Worm (Caenorhabditis elegans) whole organism, L4 larva: ENCODE data around the gene asp-1.

ENCODE experiments used
- F10B5.3 ChIP-seq: sonication (generic microtip); optimal IDR thresholded peaks from 2 replicates; lab custom pipeline; 2016; ENCODE audit warnings: mild to moderate bottlenecking, missing genetic modification characterization, missing compliant biosample characterization
- R02D3.7 ChIP-seq: fragments of 150-350 bp; sonication (generic microtip); optimal IDR thresholded peaks from 3 replicates; lab custom pipeline; 2014; ENCODE audit warnings: missing biosample characterization, missing genetic modification characterization
- Y48G9A.11 ChIP-seq: fragments of 200-800 bp; sonication (Bioruptor generic); IDR thresholded peaks from 2 replicates; pipeline ENCODE4 v1.3.6; 2022; ENCODE audit warnings: missing genetic modification reagents, missing genetic modification characterization, missing compliant biosample characterization
- Y75B8A.6 ChIP-seq: fragments of 200-800 bp; sonication (Bioruptor generic); IDR thresholded peaks from 2 replicates; pipeline ENCODE4 v1.3.6; 2022; ENCODE audit warnings: missing genetic modification reagents, missing genetic modification characterization, missing compliant biosample characterization
- aha-1 ChIP-seq: fragments of 150-350 bp; peaks from one replicate; lab custom pipeline; 2014; ENCODE audit warnings: missing biosample characterization, missing genetic modification characterization
- ama-1 ChIP-seq: fragments of 150-350 bp; optimal IDR thresholded peaks from 2 replicates; lab custom pipeline; 2014; ENCODE audit warnings: inconsistent platforms, mixed read lengths
- ceh-20 ChIP-seq: fragments of 200-800 bp; sonication (Bioruptor generic); IDR thresholded peaks from 2 replicates; pipeline ENCODE4 v1.3.6; 2022; ENCODE audit warnings: missing genetic modification reagents, missing genetic modification characterization, missing compliant biosample characterization
- ctbp-1 ChIP-seq: fragments of 200-800 bp; sonication (Bioruptor generic); IDR thresholded peaks from 2 replicates; pipeline ENCODE4 v1.3.6; 2022; ENCODE audit warnings: missing genetic modification reagents, missing genetic modification characterization, missing compliant biosample characterization
- daf-16 ChIP-seq, 3 experiments: sonication (generic microtip); optimal IDR thresholded peaks; 2 replicates each; lab custom pipeline; 2016 to 2017; ENCODE audit warnings: missing genetic modification characterization in 3 of 3, missing genetic modification reagents in 3 of 3, mild to moderate bottlenecking in 2 of 3, missing compliant biosample characterization in 2 of 3, missing biosample characterization in 1 of 3, moderate library complexity in 1 of 3
- dmd-9 ChIP-seq: fragments of 200-800 bp; sonication (Bioruptor generic); IDR thresholded peaks from 2 replicates; pipeline ENCODE4 v1.3.6; 2022; ENCODE audit warnings: missing genetic modification reagents, missing genetic modification characterization, missing compliant biosample characterization
- dve-1 ChIP-seq: sonication (generic microtip); optimal IDR thresholded peaks from 2 replicates; lab custom pipeline; 2017; ENCODE audit warnings: antibody characterized with exemption, mild to moderate bottlenecking, missing genetic modification characterization, missing compliant biosample characterization; ENCODE audit not compliant: insufficient read depth
- hmg-1.1 ChIP-seq: fragments of 200-800 bp; sonication (Bioruptor generic); IDR thresholded peaks from 2 replicates; pipeline ENCODE4 v1.3.6; 2022; ENCODE audit warnings: missing genetic modification reagents, missing genetic modification characterization, missing compliant biosample characterization
- lin-15B ChIP-seq: fragments of 150-350 bp; sonication (generic microtip); optimal IDR thresholded peaks from 3 replicates; lab custom pipeline; 2014; ENCODE audit warnings: missing biosample characterization, missing genetic modification characterization
- lin-39 ChIP-seq: fragments of 150-350 bp; optimal IDR thresholded peaks from 2 replicates; lab custom pipeline; 2014; ENCODE audit warnings: missing biosample characterization, missing genetic modification reagents, missing genetic modification characterization
- lsy-2 ChIP-seq, 2 experiments: fragments of 150-350 bp in 1 of 2; sonication (generic microtip) in 1 of 2; optimal IDR thresholded peaks; 2 replicates each; lab custom pipeline; 2014 to 2017; ENCODE audit warnings: missing biosample characterization in 2 of 2, missing genetic modification characterization in 2 of 2
- mep-1 ChIP-seq: fragments of 150-350 bp; sonication (generic microtip); optimal IDR thresholded peaks from 3 replicates; lab custom pipeline; 2014; ENCODE audit warnings: missing biosample characterization, missing genetic modification characterization
- mes-2 ChIP-seq: sonication (generic microtip); optimal IDR thresholded peaks from 2 replicates; lab custom pipeline; 2016; ENCODE audit warnings: missing genotype, mild to moderate bottlenecking, missing genetic modification characterization, missing compliant biosample characterization; ENCODE audit not compliant: poor library complexity, severe bottlenecking
- nhr-11 ChIP-seq: fragments of 150-350 bp; optimal IDR thresholded peaks from 2 replicates; lab custom pipeline; 2014; ENCODE audit warnings: missing biosample characterization, missing genetic modification characterization
- nhr-237 ChIP-seq: sonication (generic microtip); optimal IDR thresholded peaks from 2 replicates; lab custom pipeline; 2017; ENCODE audit warnings: missing biosample characterization, missing genetic modification characterization
- nhr-25 ChIP-seq: sonication (generic microtip); optimal IDR thresholded peaks from 2 replicates; lab custom pipeline; 2017; ENCODE audit warnings: missing genetic modification characterization, mild to moderate bottlenecking, missing compliant biosample characterization, antibody characterized with exemption, moderate library complexity, borderline replicate concordance; ENCODE audit not compliant: insufficient read depth
- nhr-28 ChIP-seq: fragments of 150-350 bp; optimal IDR thresholded peaks from 2 replicates; lab custom pipeline; 2014; ENCODE audit warnings: missing biosample characterization, missing genetic modification characterization
- nhr-77 ChIP-seq: fragments of 150-350 bp; optimal IDR thresholded peaks from 2 replicates; lab custom pipeline; 2014; ENCODE audit warnings: missing biosample characterization, missing genetic modification characterization
- pha-4 ChIP-seq, 2 experiments: fragments of 150-350 bp in 1 of 2; fragments of 200-800 bp in 1 of 2; sonication (Bioruptor generic) in 1 of 2; IDR thresholded peaks in 1 of 2; optimal IDR thresholded peaks in 1 of 2; 2 replicates each; pipeline versions ENCODE4 v1.3.6 to Lab custom; 2014 to 2022; ENCODE audit warnings: missing genetic modification characterization in 2 of 2, missing genetic modification reagents in 2 of 2, missing biosample characterization in 1 of 2, missing compliant biosample characterization in 1 of 2
- rbr-2 ChIP-seq: sonication (generic microtip); optimal IDR thresholded peaks from 2 replicates; lab custom pipeline; 2016; ENCODE audit warnings: missing genotype, missing genetic modification characterization, missing compliant biosample characterization
- set-16 ChIP-seq: fragments of 200-800 bp; sonication (Bioruptor generic); IDR thresholded peaks from 2 replicates; pipeline ENCODE4 v1.3.6; 2022; ENCODE audit warnings: missing genetic modification reagents, missing genetic modification characterization, missing compliant biosample characterization
- snpc-4 ChIP-seq: fragments of 150-350 bp; optimal IDR thresholded peaks from 2 replicates; lab custom pipeline; 2014; ENCODE audit warnings: missing biosample characterization, missing genetic modification characterization
- unc-130 ChIP-seq: sonication (generic microtip); optimal IDR thresholded peaks from 2 replicates; lab custom pipeline; 2016; ENCODE audit warnings: missing genetic modification reagents, missing genetic modification characterization, missing compliant biosample characterization

asp-1 gene

ce11 chrV:19001016-19001415 lies 49.5 kb downstream of the asp-1 start, which contains the start of gene Y39B6A.34:
Y39B6A.34 (plus strand) TSS chrV:19001018.
- TF ChIP-seq nhr-25 (tag; lab: Kevin White, UChicago) = no peak
- TF ChIP-seq lsy-2 (tag; optimal IDR thresholded peaks at IDR 0.05; lab: Kevin White, UChicago) = peak in 1 of 2 experiments; percentile 28
- peak; percentile 33 for TF ChIP-seq rbr-2 (tag; lab: Kevin White, UChicago)
- peak; percentile 48 for TF ChIP-seq mes-2
- peak in 1 of 2 experiments; percentile 9 for TF ChIP-seq daf-16 (GFP tag; optimal IDR thresholded peaks at IDR 0.05; lab: Kevin White, UChicago)
- no peak for TF ChIP-seq daf-16 (tag; optimal IDR thresholded peaks at IDR 0.05; lab: Kevin White, UChicago)
- TF ChIP-seq ama-1 (lab: Kevin White, UChicago) = peak; percentile 17
- no peak for TF ChIP-seq snpc-4 (tag; lab: Kevin White, UChicago)
- peak; percentile 30 for TF ChIP-seq nhr-77
- TF ChIP-seq F10B5.3 (tag; lab: Kevin White, UChicago) = peak; percentile 27
- 0 out of 2 replicates have a peak, but pooled peaks have one; percentile 13 for TF ChIP-seq Y48G9A.11 (GFP tag; lab: Robert Waterston, UW)
- TF ChIP-seq dve-1 (tag; lab: Kevin White, UChicago) = peak; percentile 2
- TF ChIP-seq mep-1 (tag; lab: Kevin White, UChicago) = peak; percentile 45
- peak; percentile 37; the same call in 1 of the 2 replicates for TF ChIP-seq set-16
- peak; percentile 61 for TF ChIP-seq aha-1 (tag; lab: Kevin White, UChicago)
- TF ChIP-seq pha-4 (GFP tag; IDR thresholded peaks at IDR 0.05; lab: Robert Waterston, UW) = peak; percentile 30; the same call in 1 of the 2 replicates
- TF ChIP-seq pha-4 (tag; optimal IDR thresholded peaks at IDR 0.05; lab: Kevin White, UChicago) = no peak
- peak; percentile 7 for TF ChIP-seq nhr-28 (tag; lab: Kevin White, UChicago)
- no peak for TF ChIP-seq dmd-9 (GFP tag; lab: Robert Waterston, UW)
- TF ChIP-seq R02D3.7 (tag; lab: Kevin White, UChicago) = no peak
- TF ChIP-seq, all 104 proteins: peak for 14

- TF ChIP-seq Y75B8A.6 (GFP tag; lab: Robert Waterston, UW) (0 out of 2 replicates have a peak, but pooled peaks have one; percentile 43), ctbp-1 (GFP tag; lab: Robert Waterston, UW) (no peak), lin-15B (tag; lab: Kevin White, UChicago) (no peak), ceh-20 (GFP tag; lab: Robert Waterston, UW) (no peak), nhr-237 (tag; lab: Kevin White, UChicago) (no peak), lin-39 (tag; lab: Kevin White, UChicago) (no peak), nhr-11 (no peak), unc-130 (GFP tag; lab: Kevin White, UChicago) (no peak), aha-1 (tag; lab: Kevin White, UChicago) (peak; percentile 94), hmg-1.1 (GFP tag; lab: Robert Waterston, UW) (no peak)
Measured at ce11 chrV:19000542-19000941, 50.0 kb downstream of the asp-1 start.
